Fruit fly (Drosophila melanogaster) whole organism, embryonic: ENCODE data around the gene Vm32E.
A peak's percentile ranks its signal among the peaks of the same experiment; 100 is the strongest.

Source experiments
- Bdp1 ChIP-seq: fragments of 200-800 bp; sonication (Bioruptor generic); optimal IDR thresholded peaks from 3 replicates; lab custom pipeline; 2016; ENCODE audit warnings: missing biosample characterization, missing genetic modification characterization
- CG10431 ChIP-seq: fragments of 200-800 bp; sonication (Bioruptor generic); optimal IDR thresholded peaks from 3 replicates; lab custom pipeline; 2018; ENCODE audit warnings: missing biosample characterization, mild to moderate bottlenecking, missing genetic modification characterization
- CG1233 ChIP-seq: fragments of 200-800 bp; sonication (Bioruptor generic); optimal IDR thresholded peaks from 4 replicates; lab custom pipeline; 2018; ENCODE audit warnings: missing biosample characterization, mild to moderate bottlenecking, missing genetic modification characterization
- CG1529 ChIP-seq: fragments of 200-800 bp; sonication (Bioruptor generic); optimal IDR thresholded peaks from 3 replicates; lab custom pipeline; 2018; ENCODE audit warnings: missing biosample characterization, missing genetic modification characterization
- CG16863 ChIP-seq: fragments of 200-800 bp; sonication (Bioruptor generic); optimal IDR thresholded peaks from 3 replicates; lab custom pipeline; 2016; ENCODE audit warnings: missing biosample characterization, missing genetic modification characterization
- CG17186 ChIP-seq: fragments of 200-800 bp; sonication (Bioruptor generic); optimal IDR thresholded peaks from 3 replicates; lab custom pipeline; 2017; ENCODE audit warnings: missing biosample characterization, missing genetic modification reagents, missing genetic modification characterization
- CG17359 ChIP-seq: fragments of 200-800 bp; sonication (Bioruptor generic); optimal IDR thresholded peaks from 3 replicates; lab custom pipeline; 2018; ENCODE audit warnings: missing biosample characterization, mild to moderate bottlenecking, missing genetic modification characterization, moderate library complexity
- CG17612 ChIP-seq: fragments of 200-800 bp; sonication (Bioruptor generic); IDR thresholded peaks from 2 replicates; pipeline ENCODE4 v1.3.6; 2022; ENCODE audit warnings: missing biosample characterization, missing genetic modification characterization
- CG18599 ChIP-seq: fragments of 200-800 bp; sonication (Bioruptor generic); optimal IDR thresholded peaks from 3 replicates; lab custom pipeline; 2017; ENCODE audit warnings: missing biosample characterization, missing genetic modification characterization, mild to moderate bottlenecking, moderate library complexity, missing genetic modification reagents
- CG2116 ChIP-seq: fragments of 200-800 bp; sonication (Bioruptor generic); optimal IDR thresholded peaks from 3 replicates; lab custom pipeline; 2018; ENCODE audit warnings: missing biosample characterization, mild to moderate bottlenecking, missing genetic modification characterization
- CG2678 ChIP-seq: fragments of 200-800 bp; sonication (Bioruptor generic); optimal IDR thresholded peaks from 3 replicates; lab custom pipeline; 2019; ENCODE audit warnings: missing biosample characterization, mild to moderate bottlenecking, missing genetic modification characterization, moderate library complexity
- CG4328 ChIP-seq: fragments of 200-800 bp; sonication (Bioruptor generic); optimal IDR thresholded peaks from 3 replicates; lab custom pipeline; 2017; ENCODE audit warnings: missing biosample characterization, missing genetic modification reagents, missing genetic modification characterization
- CG43689 ChIP-seq: fragments of 200-800 bp; sonication (Bioruptor generic); IDR thresholded peaks from 2 replicates; pipeline ENCODE4 v1.3.6; 2022; ENCODE audit warnings: missing biosample characterization, missing genetic modification characterization
- CG4854 ChIP-seq: fragments of 200-800 bp; sonication (Bioruptor generic); optimal IDR thresholded peaks from 2 replicates; lab custom pipeline; 2016; ENCODE audit warnings: missing biosample characterization, missing genetic modification characterization, inconsistent platforms
- CG8089 ChIP-seq: fragments of 200-800 bp; sonication (Bioruptor generic); optimal IDR thresholded peaks from 3 replicates; lab custom pipeline; 2016; ENCODE audit warnings: missing biosample characterization, missing genetic modification characterization
- CG8944 ChIP-seq: fragments of 200-800 bp; sonication (Bioruptor generic); optimal IDR thresholded peaks from 3 replicates; lab custom pipeline; 2016; ENCODE audit warnings: missing biosample characterization, missing genetic modification characterization
- Dref ChIP-seq: fragments of 200-800 bp; sonication (Bioruptor generic); IDR thresholded peaks from 2 replicates; pipeline ENCODE4 v1.3.6; 2022; ENCODE audit warnings: missing biosample characterization, missing genetic modification characterization
- Ets97D ChIP-seq: fragments of 200-800 bp; sonication (Bioruptor generic); optimal IDR thresholded peaks from 3 replicates; lab custom pipeline; 2016; ENCODE audit warnings: missing biosample characterization, missing genetic modification characterization
- Fer1 ChIP-seq: fragments of 200-800 bp; sonication (Bioruptor generic); optimal IDR thresholded peaks from 2 replicates; lab custom pipeline; 2017; ENCODE audit warnings: missing biosample characterization, mild to moderate bottlenecking, missing genetic modification characterization
- Gug ChIP-seq: fragments of 200-800 bp; sonication (Bioruptor generic); IDR thresholded peaks from 4 replicates; pipeline ENCODE4 v1.3.6; 2022; ENCODE audit warnings: missing biosample characterization, missing genetic modification characterization
- HLHmδ ChIP-seq: fragments of 200-800 bp; sonication (Bioruptor generic); optimal IDR thresholded peaks from 2 replicates; lab custom pipeline; 2018; ENCODE audit warnings: missing biosample characterization, mild to moderate bottlenecking, missing genetic modification characterization, moderate library complexity
- Hr78 ChIP-seq, 2 experiments: fragments of 200-800 bp in 1 of 2; fragments of >200 bp in 1 of 2; sonication (Bioruptor generic) in 1 of 2; optimal IDR thresholded peaks; 2 replicates each; lab custom pipeline; 2017 to 2019; ENCODE audit warnings: missing biosample characterization in 2 of 2, missing genetic modification characterization in 2 of 2, mild to moderate bottlenecking in 1 of 2, moderate library complexity in 1 of 2
- Mrtf ChIP-seq: fragments of 200-800 bp; sonication (Bioruptor generic); IDR thresholded peaks from 3 replicates; pipeline ENCODE4 v1.3.6; 2022; ENCODE audit warnings: missing biosample characterization, missing genetic modification characterization
- NFAT ChIP-seq: fragments of 200-800 bp; sonication (Bioruptor generic); IDR thresholded peaks from 2 replicates; pipeline ENCODE4 v1.3.6; 2022; ENCODE audit warnings: missing biosample characterization, missing genetic modification characterization
- Optix ChIP-seq: fragments of 200-800 bp; sonication (Bioruptor generic); IDR thresholded peaks from 3 replicates; pipeline ENCODE4 v1.3.6; 2022; ENCODE audit warnings: missing biosample characterization, missing genetic modification characterization
- Taf1 ChIP-seq: fragments of 200-800 bp; sonication (Bioruptor generic); IDR thresholded peaks from 2 replicates; pipeline ENCODE4 v1.3.6; 2022; ENCODE audit warnings: missing biosample characterization, missing genetic modification characterization
- Tbp ChIP-seq: fragments of >200 bp; optimal IDR thresholded peaks from 2 replicates; lab custom pipeline; 2018; ENCODE audit warnings: missing biosample characterization, missing genetic modification characterization
- Trl ChIP-seq, 3 experiments: fragments of >200 bp in 2 of 3; fragments of 200-800 bp in 1 of 3; sonication (Bioruptor generic) in 1 of 3; optimal IDR thresholded peaks; 2 replicates in 1 of 3; 3 replicates in 2 of 3; lab custom pipeline; 2016 to 2017; ENCODE audit warnings: missing biosample characterization in 1 of 3, missing genetic modification characterization in 1 of 3
- Xrp1 ChIP-seq: fragments of 200-800 bp; sonication (Bioruptor generic); IDR thresholded peaks from 2 replicates; pipeline ENCODE4 v1.3.6; 2022; ENCODE audit warnings: missing biosample characterization, missing genetic modification characterization
- ab ChIP-seq: fragments of 200-800 bp; sonication (Bioruptor generic); optimal IDR thresholded peaks from 2 replicates; lab custom pipeline; 2016; ENCODE audit warnings: missing biosample characterization, missing genetic modification characterization
- cad ChIP-seq: fragments of >200 bp; optimal IDR thresholded peaks from 2 replicates; lab custom pipeline; 2017; ENCODE audit warnings: missing biosample characterization, missing genetic modification characterization
- chn ChIP-seq: fragments of 200-800 bp; sonication (Bioruptor generic); optimal IDR thresholded peaks from 2 replicates; lab custom pipeline; 2016; ENCODE audit warnings: missing biosample characterization, missing genetic modification characterization
- ci ChIP-seq: fragments of 200-800 bp; sonication (Bioruptor generic); IDR thresholded peaks from 3 replicates; pipeline ENCODE4 v1.3.6; 2022; ENCODE audit warnings: missing biosample characterization, missing genetic modification characterization
- croc ChIP-seq: fragments of 200-800 bp; sonication (Bioruptor generic); conservative IDR thresholded peaks from 3 replicates; pipeline ENCODE4 v1.3.6; 2022; ENCODE audit warnings: missing biosample characterization, missing genetic modification characterization
- cwo ChIP-seq: fragments of 200-800 bp; sonication (Bioruptor generic); optimal IDR thresholded peaks from 3 replicates; lab custom pipeline; 2017; ENCODE audit warnings: missing biosample characterization, missing genetic modification characterization, mild to moderate bottlenecking, moderate library complexity, missing genetic modification reagents
- dimm ChIP-seq: fragments of 200-800 bp; sonication (Bioruptor generic); IDR thresholded peaks from 2 replicates; pipeline ENCODE4 v1.3.6; 2022; ENCODE audit warnings: missing biosample characterization, missing genetic modification characterization
- fd102C ChIP-seq: fragments of 200-800 bp; sonication (Bioruptor generic); optimal IDR thresholded peaks from 2 replicates; lab custom pipeline; 2018; ENCODE audit warnings: missing biosample characterization, mild to moderate bottlenecking, missing genetic modification characterization, moderate library complexity
- fd64A ChIP-seq: fragments of 200-800 bp; sonication (Bioruptor generic); optimal IDR thresholded peaks from 3 replicates; lab custom pipeline; 2018; ENCODE audit warnings: missing biosample characterization, mild to moderate bottlenecking, missing genetic modification characterization
- ken ChIP-seq: fragments of 200-800 bp; sonication (Bioruptor generic); IDR thresholded peaks from 3 replicates; pipeline ENCODE4 v1.3.6; 2022; ENCODE audit warnings: missing biosample characterization, missing genetic modification characterization
- lbe ChIP-seq: fragments of 200-800 bp; sonication (Bioruptor generic); optimal IDR thresholded peaks from 2 replicates; lab custom pipeline; 2016; ENCODE audit warnings: missing biosample characterization, mild to moderate bottlenecking, missing genetic modification characterization
- nerfin-1 ChIP-seq: fragments of 200-800 bp; sonication (Bioruptor generic); optimal IDR thresholded peaks from 3 replicates; lab custom pipeline; 2019; ENCODE audit warnings: missing biosample characterization, mild to moderate bottlenecking, missing genetic modification characterization, moderate library complexity
- nmo ChIP-seq: fragments of 200-800 bp; sonication (Bioruptor generic); optimal IDR thresholded peaks from 2 replicates; lab custom pipeline; 2018; ENCODE audit warnings: missing biosample characterization, mild to moderate bottlenecking, missing genetic modification characterization, moderate library complexity
- p53 ChIP-seq: fragments of 200-800 bp; sonication (Bioruptor generic); optimal IDR thresholded peaks from 2 replicates; lab custom pipeline; 2016; ENCODE audit warnings: missing biosample characterization, missing genetic modification characterization
- prd ChIP-seq, 3 experiments: fragments of >200 bp in 2 of 3; fragments of 200-800 bp in 1 of 3; sonication (Bioruptor generic) in 1 of 3; optimal IDR thresholded peaks in 2 of 3; IDR thresholded peaks in 1 of 3; 2 replicates in 2 of 3; 3 replicates in 1 of 3; pipeline versions ENCODE4 v1.3.6 to Lab custom; 2017 to 2022; ENCODE audit warnings: missing biosample characterization in 1 of 3, missing genetic modification characterization in 1 of 3
- run ChIP-seq: fragments of 200-800 bp; sonication (Bioruptor generic); optimal IDR thresholded peaks from 3 replicates; lab custom pipeline; 2018; ENCODE audit warnings: missing biosample characterization, mild to moderate bottlenecking, missing genetic modification characterization
- salm ChIP-seq: fragments of 200-800 bp; sonication (Bioruptor generic); optimal IDR thresholded peaks from 2 replicates; lab custom pipeline; 2018; ENCODE audit warnings: missing biosample characterization, mild to moderate bottlenecking, missing genetic modification characterization
- sisA ChIP-seq: fragments of 200-800 bp; sonication (Bioruptor generic); IDR thresholded peaks from 2 replicates; pipeline ENCODE4 v1.3.6; 2022; ENCODE audit warnings: missing biosample characterization, missing genetic modification characterization
- wdn ChIP-seq: fragments of 200-800 bp; sonication (Bioruptor generic); IDR thresholded peaks from 2 replicates; pipeline ENCODE4 v1.3.6; 2022; ENCODE audit warnings: missing biosample characterization, missing genetic modification characterization

Vm32E gene

DNA sequence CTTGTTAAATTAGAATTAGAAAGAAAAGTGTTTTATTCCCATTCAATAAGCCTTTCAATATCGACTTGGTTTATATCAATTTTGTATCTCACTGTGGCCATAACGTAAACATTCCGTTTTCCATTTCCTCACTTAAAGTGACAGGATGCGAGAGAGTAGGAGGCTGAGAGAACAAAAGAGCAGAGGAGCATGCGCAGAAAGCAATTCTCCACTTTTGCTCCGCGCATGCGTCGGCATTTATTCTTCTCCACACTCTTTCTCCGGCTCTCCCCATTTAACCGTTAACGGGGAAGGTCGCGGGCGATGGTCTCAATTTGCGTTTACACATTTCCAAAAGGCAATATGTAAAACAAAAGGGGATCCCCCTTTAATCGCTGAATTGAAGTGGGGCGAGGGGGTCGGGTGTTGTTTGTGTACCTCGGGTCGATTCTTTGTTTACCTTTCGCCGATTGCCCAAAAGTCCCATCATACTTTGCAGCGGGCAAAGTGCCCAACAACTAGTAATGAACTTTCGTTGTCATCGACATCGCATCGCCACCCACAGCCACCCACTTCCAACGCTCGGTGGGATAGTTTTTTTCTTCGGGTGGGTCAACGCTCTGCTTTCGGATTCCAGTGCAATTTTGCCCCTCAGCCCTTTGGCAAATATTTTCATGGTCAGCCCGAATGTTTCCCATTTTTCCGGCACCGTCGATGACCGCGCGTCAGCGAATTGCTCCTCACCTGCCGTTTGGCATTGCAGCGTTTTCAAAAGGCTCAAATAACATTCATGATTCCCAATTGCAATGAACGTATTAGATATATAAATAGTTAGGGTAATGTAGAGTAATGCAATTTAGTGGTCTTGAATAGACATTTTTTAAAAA is 2.5 kb downstream of the Vm32E start (continued):
- TF ChIP-seq ci (GFP tag; lab: Robert Waterston, UW) (0 out of 3 replicates have a peak, but pooled peaks have one; percentile 38), Trl (optimal IDR thresholded peaks at IDR 0.05; lab: Kevin White, UChicago) (peak; percentile 66 to 76), Trl (GFP tag; optimal IDR thresholded peaks at IDR 0.05; lab: Kevin White, UChicago) (no peak), Ets97D (no peak), Hr78 (GFP tag; optimal IDR thresholded peaks at IDR 0.05; lab: Kevin White, UChicago) (peak in 1 of 2 experiments; percentile 35), fd64A (GFP tag; lab: Kevin White, UChicago) (no peak), run (tag; lab: Kevin White, UChicago) (no peak), Mrtf (no peak), CG16863 (GFP tag; lab: Kevin White, UChicago) (no peak), Tbp (GFP tag; lab: Kevin White, UChicago) (no peak), lbe (GFP tag; lab: Kevin White, UChicago) (no peak), Fer1 (GFP tag; lab: Kevin White, UChicago) (no peak), chn (GFP tag; lab: Kevin White, UChicago) (no peak), fd102C (GFP tag; lab: Kevin White, UChicago) (no peak), p53 (no peak), CG18599 (GFP tag; lab: Kevin White, UChicago) (peak; percentile 2), prd (optimal IDR thresholded peaks at IDR 0.05; lab: Kevin White, UChicago) (no peak), prd (GFP tag; IDR thresholded peaks at IDR 0.05; lab: Robert Waterston, UW) (no peak), Gug (no peak), Optix (GFP tag; lab: Robert Waterston, UW) (0 out of 3 replicates have a peak, but pooled peaks have one; percentile 28), cwo (GFP tag; lab: Kevin White, UChicago) (no peak), CG10431 (GFP tag; lab: Kevin White, UChicago) (no peak), croc (GFP tag; lab: Robert Waterston, UW) (no peak), salm (no peak)

DNA sequence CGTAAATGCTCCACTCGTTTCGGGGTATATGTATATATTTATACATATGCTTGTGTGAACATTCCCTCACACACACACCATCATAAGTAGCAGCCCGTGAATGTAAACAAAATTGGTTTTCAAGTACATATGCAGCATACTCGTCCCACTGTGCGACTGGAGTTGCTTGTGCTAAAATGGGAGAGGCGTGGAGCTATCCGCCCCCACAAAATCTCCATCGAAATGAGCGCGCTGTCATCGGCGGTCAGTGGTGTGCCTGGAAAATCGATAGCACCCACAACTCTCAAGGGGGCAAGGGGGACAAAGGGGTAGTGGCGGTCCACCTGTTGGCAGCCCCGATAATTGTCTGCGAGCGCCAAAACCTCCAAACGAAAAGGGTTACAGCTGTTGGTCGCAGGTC is 3.5 kb downstream of the Vm32E start:
- TF ChIP-seq CG2678 (tag; lab: Kevin White, UChicago) (no peak), CG1529 (GFP tag; lab: Kevin White, UChicago) (no peak), CG4854 (GFP tag; lab: Kevin White, UChicago) (no peak), CG8944 (GFP tag; lab: Kevin White, UChicago) (no peak), CG17186 (no peak), ken (no peak), cad (GFP tag; lab: Kevin White, UChicago) (no peak), CG17359 (no peak), Dref (peak; percentile 28; the same call in 1 of the 2 replicates), NFAT (GFP tag; lab: Robert Waterston, UW) (no peak), CG1233 (GFP tag; lab: Kevin White, UChicago) (no peak), CG4328 (GFP tag; lab: Kevin White, UChicago) (no peak), CG2116 (GFP tag; lab: Kevin White, UChicago) (no peak), nerfin-1 (tag; lab: Kevin White, UChicago) (peak; percentile 96), Xrp1 (GFP tag; lab: Robert Waterston, UW) (no peak), sisA (no peak), prd (optimal IDR thresholded peaks at IDR 0.05; lab: Kevin White, UChicago) (no peak), prd (GFP tag; IDR thresholded peaks at IDR 0.05; lab: Robert Waterston, UW) (no peak), CG8089 (GFP tag; lab: Kevin White, UChicago) (no peak), Taf1 (GFP tag; lab: Robert Waterston, UW) (no peak), CG43689 (GFP tag; lab: Robert Waterston, UW) (no peak), dimm (GFP tag; lab: Robert Waterston, UW) (no peak), Bdp1 (GFP tag; lab: Kevin White, UChicago) (no peak), ab (GFP tag; lab: Kevin White, UChicago) (no peak), wdn (GFP tag; lab: Robert Waterston, UW) (no peak), HLHmδ (no peak), CG17612 (GFP tag; lab: Robert Waterston, UW) (no peak), nmo (GFP tag; lab: Kevin White, UChicago) (peak; percentile 14)
